Worm (Caenorhabditis elegans): ENCODE data around the gene nlp-101.

The nlp-101 gene

ce11 chrX:7823108-7823704 is 15.5 kb upstream of the nlp-101 start, which contains the start of gene eef-1A.2 (continued):
- TF ChIP-seq fkh-8 (tag; optimal IDR thresholded peaks at IDR 0.05) (peak; percentile 99), xbp-1 (tag; optimal IDR thresholded peaks at IDR 0.05) (peak; percentile 95), hlh-4 (tag; optimal IDR thresholded peaks at IDR 0.05) (no peak), snu-23 (GFP tag; optimal IDR thresholded peaks at IDR 0.05) (peak; percentile 97), irx-1 (tag; optimal IDR thresholded peaks at IDR 0.05) (peak; percentile 86), nhr-77 (tag; optimal IDR thresholded peaks at IDR 0.05) (peak; percentile 97), ets-5 (GFP tag; IDR thresholded peaks at IDR 0.05) (no peak), sup-37 (GFP tag; optimal IDR thresholded peaks at IDR 0.05) (peak; percentile 76), zip-4 (GFP tag; optimal IDR thresholded peaks at IDR 0.05) (peak; percentile 99), fos-1 (tag; optimal IDR thresholded peaks at IDR 0.05) (peak; percentile 96), rnt-1 (tag; optimal IDR thresholded peaks at IDR 0.05) (peak; percentile 97)

- TF ChIP-seq egl-27 (tag; optimal IDR thresholded peaks at IDR 0.05) (peak in 1 of 2 experiments; percentile 19), ceh-90 (tag; optimal IDR thresholded peaks at IDR 0.05) (no peak), lin-35 (GFP tag; optimal IDR thresholded peaks at IDR 0.05) (peak in 1 of 2 experiments; percentile 14), pag-3 (tag; optimal IDR thresholded peaks at IDR 0.05; ENCODE audit: borderline replicate concordance, insufficient read depth) (no peak), unc-62 (GFP tag; optimal IDR thresholded peaks at IDR 0.05) (no peak), lin-13 (GFP tag; optimal IDR thresholded peaks at IDR 0.05) (no peak), nhr-71 (tag; optimal IDR thresholded peaks at IDR 0.05) (peak; percentile 64), unc-98 (GFP tag; IDR thresholded peaks at IDR 0.05) (no peak), mdl-1 (tag; optimal IDR thresholded peaks at IDR 0.05) (peak in 1 of 2 experiments; percentile 46), swsn-7 (tag; optimal IDR thresholded peaks at IDR 0.05) (peak; percentile 14), mab-9 (GFP tag; IDR thresholded peaks at IDR 0.05) (no peak), hlh-17 (GFP tag; optimal IDR thresholded peaks at IDR 0.05; ENCODE audit: borderline replicate concordance) (no peak), sup-37 (GFP tag; optimal IDR thresholded peaks at IDR 0.05) (no peak), F16B12.6 (tag; optimal IDR thresholded peaks at IDR 0.05) (no peak), mep-1 (tag; optimal IDR thresholded peaks at IDR 0.05) (peak; percentile 70), nhr-47 (tag; optimal IDR thresholded peaks at IDR 0.05) (peak; percentile 56), skn-1 (tag; optimal IDR thresholded peaks at IDR 0.05) (peak; percentile 30), lin-14 (GFP tag; optimal IDR thresholded peaks at IDR 0.05) (peak; percentile 87), mef-2 (tag; optimal IDR thresholded peaks at IDR 0.05) (no peak), rnt-1 (tag; optimal IDR thresholded peaks at IDR 0.05) (peak; percentile 36), nhr-11 (tag; optimal IDR thresholded peaks at IDR 0.05) (no peak), nhr-84 (tag; optimal IDR thresholded peaks at IDR 0.05) (no peak), blmp-1 (tag; optimal IDR thresholded peaks at IDR 0.05) (peak; percentile 53), elt-2 (tag; optimal IDR thresholded peaks at IDR 0.05) (peak; percentile 41), ets-5 (GFP tag; IDR thresholded peaks at IDR 0.05) (no peak), grh-1 (GFP tag; IDR thresholded peaks at IDR 0.05) (no peak), nhr-12 (tag; optimal IDR thresholded peaks at IDR 0.05) (no peak), snu-23 (GFP tag; optimal IDR thresholded peaks at IDR 0.05) (peak; percentile 63), unc-130 (tag; optimal IDR thresholded peaks at IDR 0.05) (peak; percentile 29), zag-1 (tag; optimal IDR thresholded peaks at IDR 0.05) (no peak), nhr-85 (tag) (peak; percentile 91), dsc-1 (tag; optimal IDR thresholded peaks at IDR 0.05) (no peak), sox-4 (tag; optimal IDR thresholded peaks at IDR 0.05) (no peak), nhr-76 (tag; optimal IDR thresholded peaks at IDR 0.05) (peak; percentile 5), nhr-237 (tag; optimal IDR thresholded peaks at IDR 0.05) (no peak), Y116A8C.19 (tag; optimal IDR thresholded peaks at IDR 0.05; ENCODE audit: borderline replicate concordance) (no peak), ceh-63 (GFP tag; optimal IDR thresholded peaks at IDR 0.05) (no peak), lir-3 (tag; optimal IDR thresholded peaks at IDR 0.05; ENCODE audit: poor library complexity) (peak; percentile 11), C04F5.9 (tag; optimal IDR thresholded peaks at IDR 0.05) (no peak), lin-15B (tag; optimal IDR thresholded peaks at IDR 0.05) (no peak), fkh-10 (GFP tag; optimal IDR thresholded peaks at IDR 0.05) (no peak), zip-4 (GFP tag; optimal IDR thresholded peaks at IDR 0.05) (no peak), nhr-77 (tag; optimal IDR thresholded peaks at IDR 0.05) (peak; percentile 65), pax-3 (tag; optimal IDR thresholded peaks at IDR 0.05) (no peak), isw-1 (GFP tag; IDR thresholded peaks at IDR 0.05) (no peak)
Observed at ce11 chrX:7825707-7826106, 13.0 kb upstream of the nlp-101 start.

Data from whole organism, L1 larva.